Worm (Caenorhabditis elegans) whole organism, mixed stage, embryonic: ENCODE measurements around the gene Y54H5A.2.

Experiments used
- M03D4.4 ChIP-seq: sonication (generic microtip); optimal IDR thresholded peaks from 2 replicates; lab custom pipeline; 2017; ENCODE audit warnings: mild to moderate bottlenecking, missing genetic modification characterization, missing compliant biosample characterization
- bed-3 ChIP-seq: fragments of 200-800 bp; sonication (Bioruptor generic); optimal IDR thresholded peaks from 3 replicates; lab custom pipeline; 2018; ENCODE audit warnings: mild to moderate bottlenecking, missing genetic modification characterization, moderate library complexity, missing compliant biosample characterization
- blmp-1 ChIP-seq: fragments of 150-350 bp; optimal IDR thresholded peaks from 2 replicates; lab custom pipeline; 2014; ENCODE audit warnings: missing biosample characterization, missing genetic modification characterization
- ceh-43 ChIP-seq: fragments of 200-800 bp; sonication (Bioruptor generic); optimal IDR thresholded peaks from 2 replicates; lab custom pipeline; 2018; ENCODE audit warnings: mild to moderate bottlenecking, missing genetic modification characterization, moderate library complexity, missing compliant biosample characterization
- ces-1 ChIP-seq: fragments of 150-350 bp; optimal IDR thresholded peaks from 2 replicates; lab custom pipeline; 2014; ENCODE audit warnings: missing biosample characterization, missing genetic modification reagents, missing genetic modification characterization
- cnd-1 ChIP-seq: fragments of 200-800 bp; sonication (Bioruptor generic); optimal IDR thresholded peaks from 2 replicates; lab custom pipeline; 2018; ENCODE audit warnings: mild to moderate bottlenecking, missing genetic modification characterization, missing compliant biosample characterization
- drap-1 ChIP-seq: fragments of 200-800 bp; sonication (Bioruptor generic); optimal IDR thresholded peaks from 3 replicates; lab custom pipeline; 2018; ENCODE audit warnings: mild to moderate bottlenecking, missing genetic modification characterization, missing compliant biosample characterization
- elt-1 ChIP-seq: sonication (generic microtip); optimal IDR thresholded peaks from 2 replicates; lab custom pipeline; 2017; ENCODE audit warnings: missing genetic modification characterization, mild to moderate bottlenecking, missing compliant biosample characterization, antibody characterized with exemption, moderate library complexity, borderline replicate concordance; ENCODE audit not compliant: insufficient read depth
- elt-3 ChIP-seq: fragments of 150-350 bp; optimal IDR thresholded peaks from 2 replicates; lab custom pipeline; 2014; ENCODE audit warnings: missing biosample characterization, missing genetic modification characterization
- flh-1 ChIP-seq: fragments of 200-800 bp; sonication (Bioruptor generic); optimal IDR thresholded peaks from 2 replicates; lab custom pipeline; 2018; ENCODE audit warnings: mild to moderate bottlenecking, missing genetic modification characterization, moderate library complexity, missing compliant biosample characterization
- ham-2 ChIP-seq: fragments of 200-800 bp; sonication (Bioruptor generic); optimal IDR thresholded peaks from 2 replicates; lab custom pipeline; 2018; ENCODE audit warnings: mild to moderate bottlenecking, missing genetic modification characterization, missing compliant biosample characterization
- hlh-1 ChIP-seq: fragments of 150-350 bp; optimal IDR thresholded peaks from 2 replicates; lab custom pipeline; 2014; ENCODE audit warnings: missing biosample characterization, missing genetic modification reagents, missing genetic modification characterization
- lin-13 ChIP-seq: fragments of 150-350 bp; optimal IDR thresholded peaks from 2 replicates; lab custom pipeline; 2014; ENCODE audit warnings: missing biosample characterization, missing genetic modification characterization
- lin-32 ChIP-seq: fragments of 200-800 bp; sonication (Bioruptor generic); optimal IDR thresholded peaks from 2 replicates; lab custom pipeline; 2018; ENCODE audit warnings: mild to moderate bottlenecking, missing genetic modification characterization, missing compliant biosample characterization
- lsy-2 ChIP-seq: fragments of 150-350 bp; optimal IDR thresholded peaks from 2 replicates; lab custom pipeline; 2014; ENCODE audit warnings: missing biosample characterization, missing genetic modification characterization
- mep-1 ChIP-seq: fragments of 150-350 bp; optimal IDR thresholded peaks from 2 replicates; lab custom pipeline; 2017; ENCODE audit warnings: missing biosample characterization, missing genetic modification reagents, missing genetic modification characterization, inconsistent platforms
- mls-2 ChIP-seq: sonication (generic microtip); optimal IDR thresholded peaks from 2 replicates; lab custom pipeline; 2016; ENCODE audit warnings: mild to moderate bottlenecking, missing genetic modification characterization, moderate library complexity, missing compliant biosample characterization
- nhr-12 ChIP-seq: fragments of 150-350 bp; optimal IDR thresholded peaks from 2 replicates; lab custom pipeline; 2014; ENCODE audit warnings: missing biosample characterization, missing genetic modification characterization
- nhr-2 ChIP-seq: fragments of 150-350 bp; optimal IDR thresholded peaks from 2 replicates; lab custom pipeline; 2014; ENCODE audit warnings: missing biosample characterization, missing genetic modification characterization
- nhr-237 ChIP-seq: fragments of 150-350 bp; optimal IDR thresholded peaks from 2 replicates; lab custom pipeline; 2014; ENCODE audit warnings: missing biosample characterization, missing genetic modification characterization
- nhr-28 ChIP-seq: fragments of 150-350 bp; optimal IDR thresholded peaks from 2 replicates; lab custom pipeline; 2014; ENCODE audit warnings: missing biosample characterization, missing genetic modification characterization
- nhr-76 ChIP-seq: sonication (generic microtip); optimal IDR thresholded peaks from 2 replicates; lab custom pipeline; 2017; ENCODE audit warnings: missing biosample characterization, missing genetic modification characterization
- pha-4 ChIP-seq: fragments of 150-350 bp; optimal IDR thresholded peaks from 2 replicates; lab custom pipeline; 2018; ENCODE audit warnings: missing biosample characterization, missing genetic modification reagents, missing genetic modification characterization
- sem-2 ChIP-seq: fragments of 200-800 bp; sonication (Bioruptor generic); optimal IDR thresholded peaks from 2 replicates; lab custom pipeline; 2018; ENCODE audit warnings: mild to moderate bottlenecking, missing genetic modification characterization, missing compliant biosample characterization
- snpc-4 ChIP-seq: fragments of 150-350 bp; optimal IDR thresholded peaks from 2 replicates; lab custom pipeline; 2014; ENCODE audit warnings: missing biosample characterization, missing genetic modification characterization
- sptf-1 ChIP-seq: sonication (generic microtip); optimal IDR thresholded peaks from 2 replicates; lab custom pipeline; 2017; ENCODE audit warnings: mild to moderate bottlenecking, missing genetic modification characterization, moderate library complexity, missing compliant biosample characterization
- tbx-8 ChIP-seq: fragments of 200-800 bp; sonication (Bioruptor generic); optimal IDR thresholded peaks from 2 replicates; lab custom pipeline; 2018; ENCODE audit warnings: mild to moderate bottlenecking, missing genetic modification characterization, moderate library complexity, missing compliant biosample characterization
- unc-120 ChIP-seq: sonication (generic microtip); optimal IDR thresholded peaks from 2 replicates; lab custom pipeline; 2017; ENCODE audit warnings: missing genetic modification characterization, missing compliant biosample characterization; ENCODE audit not compliant: poor library complexity, severe bottlenecking
- unc-39 ChIP-seq: fragments of 150-350 bp; optimal IDR thresholded peaks from 2 replicates; lab custom pipeline; 2014; ENCODE audit warnings: missing biosample characterization, missing genetic modification characterization
- unc-62 ChIP-seq: fragments of 150-350 bp; optimal IDR thresholded peaks from 2 replicates; lab custom pipeline; 2014; ENCODE audit warnings: missing biosample characterization, missing genetic modification reagents, missing genetic modification characterization
- zip-8 ChIP-seq: fragments of 150-350 bp; optimal IDR thresholded peaks from 2 replicates; lab custom pipeline; 2014; ENCODE audit warnings: missing biosample characterization, missing genetic modification characterization
- ztf-11 ChIP-seq: fragments of 150-350 bp; optimal IDR thresholded peaks from 2 replicates; lab custom pipeline; 2014; ENCODE audit warnings: missing biosample characterization, missing genetic modification characterization

The Y54H5A.2 gene

DNA sequence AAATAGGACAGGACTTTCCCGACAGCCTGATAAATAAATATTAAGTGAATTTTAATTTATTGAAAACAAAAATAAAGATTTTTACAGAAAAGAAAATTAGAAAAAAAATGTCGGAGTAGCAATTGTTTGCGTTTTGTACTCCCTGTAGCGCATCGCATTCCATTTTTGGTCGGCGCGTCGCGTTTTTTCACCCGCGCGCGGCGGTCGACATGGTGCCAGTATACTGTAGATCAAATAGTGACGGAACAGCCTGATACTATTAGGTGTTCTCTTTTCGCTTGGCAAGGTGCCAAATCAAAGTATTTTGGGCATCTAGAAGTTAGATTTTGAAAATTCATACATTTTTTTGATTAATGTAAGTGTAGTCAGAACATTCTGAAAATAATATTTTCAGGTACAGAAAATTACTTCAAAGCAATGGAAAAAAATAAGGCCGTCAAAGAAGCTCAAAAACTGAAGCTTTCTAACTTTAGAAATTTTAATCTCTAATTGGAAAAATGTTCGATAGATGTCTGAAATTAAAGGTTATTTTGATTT, 50.6 kb downstream of the Y54H5A.2 start:
- no peak for TF ChIP-seq nhr-237 (tag; lab: Kevin White, UChicago)
- no peak for TF ChIP-seq zip-8 (tag; lab: Kevin White, UChicago)
- TF ChIP-seq, all 35 proteins: peak for 0

- no peak for TF ChIP-seq nhr-28 (tag; lab: Kevin White, UChicago)
- TF ChIP-seq mls-2 (tag; lab: Kevin White, UChicago) = no peak
- TF ChIP-seq sem-2 = no peak
- TF ChIP-seq hlh-1 (tag; lab: Kevin White, UChicago) = no peak
- no peak for TF ChIP-seq ham-2 (GFP tag; lab: Kevin White, UChicago)
- no peak for TF ChIP-seq ceh-43 (GFP tag; lab: Kevin White, UChicago)
- TF ChIP-seq unc-120 (tag; lab: Kevin White, UChicago) = no peak
- TF ChIP-seq cnd-1 (tag; lab: Kevin White, UChicago) = no peak
- TF ChIP-seq lsy-2 (tag; lab: Kevin White, UChicago) = no peak
- TF ChIP-seq pha-4 (tag; lab: Kevin White, UChicago) = no peak
- TF ChIP-seq flh-1 (GFP tag; lab: Kevin White, UChicago) = no peak
- no peak for TF ChIP-seq tbx-8 (GFP tag; lab: Kevin White, UChicago)
- TF ChIP-seq bed-3 (GFP tag; lab: Kevin White, UChicago) = no peak
- TF ChIP-seq nhr-12 (tag; lab: Kevin White, UChicago) = no peak
Measured at ce11 chrIII:5096741-5097140, 52.6 kb downstream of the Y54H5A.2 start.

DNA sequence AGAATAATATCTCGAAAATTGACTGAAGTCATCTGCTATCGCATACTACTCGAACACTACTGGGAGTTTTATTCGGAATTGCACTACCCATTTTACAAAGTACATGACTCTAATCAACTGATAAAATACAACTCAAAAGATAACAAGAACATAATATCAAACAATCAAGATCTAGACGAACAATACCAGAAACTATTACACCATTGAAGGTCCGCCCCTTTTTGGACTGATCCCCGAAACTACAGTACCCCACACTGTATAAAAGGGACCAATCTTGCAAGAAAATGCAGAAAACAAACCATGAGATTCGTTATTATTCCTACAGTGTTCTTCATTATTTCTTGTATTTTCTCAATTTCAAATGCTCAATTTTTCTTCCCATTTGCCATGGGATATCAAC, 54.9 kb downstream of the Y54H5A.2 start, which contains the start of gene F54D8.10:
TSS of gene F54D8.10 (plus strand) at position 301 of the 400 bp plus-strand sequence.
- no peak for TF ChIP-seq ces-1 (GFP tag; lab: Kevin White, UChicago)
- no peak for TF ChIP-seq elt-1 (tag; lab: Kevin White, UChicago)
- no peak for TF ChIP-seq lsy-2 (tag; lab: Kevin White, UChicago)
- TF ChIP-seq lin-32 (GFP tag; lab: Kevin White, UChicago) = no peak
- TF ChIP-seq mls-2 (tag; lab: Kevin White, UChicago) = no peak
- TF ChIP-seq nhr-76 (tag; lab: Kevin White, UChicago) = no peak
- TF ChIP-seq unc-62 (GFP tag; lab: Kevin White, UChicago) = no peak
- no peak for TF ChIP-seq elt-3 (tag; lab: Kevin White, UChicago)
- TF ChIP-seq lin-13 (tag; lab: Kevin White, UChicago) = no peak
- no peak for TF ChIP-seq blmp-1
- TF ChIP-seq drap-1 = no peak
- no peak for TF ChIP-seq nhr-2 (tag; lab: Kevin White, UChicago)
- TF ChIP-seq tbx-8 (GFP tag; lab: Kevin White, UChicago) = no peak
- no peak for TF ChIP-seq ztf-11 (tag; lab: Kevin White, UChicago)
- no peak for TF ChIP-seq unc-120 (tag; lab: Kevin White, UChicago)
- TF ChIP-seq ceh-43 (GFP tag; lab: Kevin White, UChicago) = no peak
- no peak for TF ChIP-seq snpc-4 (tag; lab: Kevin White, UChicago)

- TF ChIP-seq elt-3 (tag; lab: Kevin White, UChicago) (no peak), nhr-76 (tag; lab: Kevin White, UChicago) (no peak), elt-1 (tag; lab: Kevin White, UChicago) (no peak), drap-1 (no peak), unc-39 (tag; lab: Kevin White, UChicago) (no peak), blmp-1 (no peak)
Measured at ce11 chrIII:5092345-5092744, 57.0 kb downstream of the Y54H5A.2 start.

DNA sequence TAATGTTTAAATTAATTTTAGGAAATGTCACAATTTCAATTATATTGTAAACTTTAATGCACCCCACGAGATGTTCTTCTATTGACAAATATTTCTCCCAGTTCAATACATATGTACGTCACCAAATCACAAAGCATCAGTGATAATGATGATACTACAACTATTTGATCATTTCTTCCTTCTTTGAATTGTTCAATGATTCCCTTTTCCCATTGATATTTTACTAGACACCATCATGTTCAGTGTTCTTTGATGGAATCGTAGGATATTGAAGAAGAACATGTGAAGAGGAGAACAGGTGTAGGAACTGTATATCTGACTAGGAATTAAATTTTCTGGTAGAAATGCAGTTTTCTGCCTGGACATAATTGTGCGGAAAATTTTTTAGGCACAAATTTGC, 59.9 kb downstream of the Y54H5A.2 start:
- no peak for TF ChIP-seq zip-8 (tag; lab: Kevin White, UChicago)
- TF ChIP-seq ham-2 (GFP tag; lab: Kevin White, UChicago) = no peak
- TF ChIP-seq M03D4.4 = no peak
- no peak for TF ChIP-seq nhr-237 (tag; lab: Kevin White, UChicago)
- no peak for TF ChIP-seq pha-4 (tag; lab: Kevin White, UChicago)
- TF ChIP-seq sptf-1 = no peak
- no peak for TF ChIP-seq mls-2 (tag; lab: Kevin White, UChicago)
- no peak for TF ChIP-seq snpc-4 (tag; lab: Kevin White, UChicago)
- TF ChIP-seq mep-1 = no peak
- no peak for TF ChIP-seq elt-1 (tag; lab: Kevin White, UChicago)
- TF ChIP-seq blmp-1 = no peak
- TF ChIP-seq lin-32 (GFP tag; lab: Kevin White, UChicago) = no peak
